Fruit fly (Drosophila melanogaster): Measurements from ENCODE around the gene CG14852.
A peak's percentile ranks its signal among the peaks of the same experiment; 100 is the strongest.

CG14852 gene

DNA sequence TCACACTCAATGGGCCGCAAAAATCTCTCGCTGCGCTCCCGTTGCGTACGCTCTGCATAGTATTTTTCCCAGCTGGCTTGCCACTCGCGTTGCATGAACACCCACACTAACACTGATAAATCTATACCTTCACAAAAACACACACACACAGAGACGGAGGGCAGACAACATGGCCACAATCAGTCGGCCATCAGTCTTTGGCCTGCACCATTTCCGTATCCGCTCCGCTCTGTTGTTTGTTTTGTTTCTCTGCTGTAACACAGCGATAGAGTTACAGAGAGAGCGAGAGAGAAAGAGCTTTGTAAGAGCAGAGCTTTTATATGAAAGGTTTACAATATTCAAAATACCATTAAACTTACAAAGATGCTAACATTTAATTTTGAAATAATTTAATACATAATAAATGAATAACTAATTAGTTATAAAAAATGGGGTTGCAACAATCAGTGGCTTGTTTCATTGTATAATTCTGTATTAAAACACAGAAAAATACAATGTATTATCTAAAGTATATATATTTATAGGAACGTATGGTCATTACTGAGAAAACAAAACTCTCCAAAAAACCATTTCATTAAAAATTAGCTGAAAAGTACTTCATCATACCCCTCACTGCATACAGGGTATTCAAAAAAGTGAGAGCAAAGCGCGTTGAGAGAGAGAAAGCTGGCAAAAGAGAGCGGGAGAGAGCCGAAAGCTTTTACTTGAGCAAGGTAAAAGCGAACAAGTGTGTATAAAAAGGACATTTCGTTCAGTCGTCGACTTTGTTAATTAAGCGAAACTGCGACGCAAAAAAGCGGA, 43.4 kb downstream of the CG14852 start, which contains the start of gene CG14853 (continued):
- TF ChIP-seq ci (GFP tag; IDR thresholded peaks at IDR 0.05) (peak; percentile 88), CG4617 (GFP tag; optimal IDR thresholded peaks at IDR 0.05; ENCODE audit: borderline replicate concordance) (peak; percentile 44), Dad (GFP tag; optimal IDR thresholded peaks at IDR 0.05) (no peak), CG9932 (GFP tag; IDR thresholded peaks at IDR 0.05) (peak; percentile 70), shn (GFP tag; optimal IDR thresholded peaks at IDR 0.05) (peak; percentile 9), vnd (GFP tag; IDR thresholded peaks at IDR 0.05; ENCODE audit: partially characterized antibody) (no peak), br (optimal IDR thresholded peaks at IDR 0.05) (no peak), CG8924 (tag; optimal IDR thresholded peaks at IDR 0.05) (peak; percentile 89), Awh (GFP tag; IDR thresholded peaks at IDR 0.05) (peak; percentile 59), CG8388 (GFP tag; optimal IDR thresholded peaks at IDR 0.05) (peak; percentile 60), Doc3 (GFP tag; IDR thresholded peaks at IDR 0.05; ENCODE audit: partially characterized antibody) (no peak), B-H1 (GFP tag; IDR thresholded peaks at IDR 0.05) (peak; percentile 71), CG7357 (GFP tag; IDR thresholded peaks at IDR 0.05) (no peak), Dfd (GFP tag; optimal IDR thresholded peaks at IDR 0.05) (no peak), CG3065 (GFP tag; optimal IDR thresholded peaks at IDR 0.05) (peak; percentile 48), gcm (GFP tag; optimal IDR thresholded peaks at IDR 0.05) (peak; percentile 71), ATbp (GFP tag; optimal IDR thresholded peaks at IDR 0.05) (peak; percentile 76), z (GFP tag; IDR thresholded peaks at IDR 0.05) (peak; percentile 12; the same call in 1 of the 3 replicates), CG17186 (GFP tag; optimal IDR thresholded peaks at IDR 0.05) (peak; percentile 40), klu (GFP tag; IDR thresholded peaks at IDR 0.05) (peak; percentile 44; the same call in 1 of the 2 replicates), Ravus (GFP tag; IDR thresholded peaks at IDR 0.05) (peak; percentile 39), CrebB (tag; optimal IDR thresholded peaks at IDR 0.05) (peak; percentile 14), CG31388 (GFP tag; optimal IDR thresholded peaks at IDR 0.05) (no peak), bowl (GFP tag; IDR thresholded peaks at IDR 0.05) (peak; percentile 61; the same call in 1 of the 2 replicates), Hey (tag; optimal IDR thresholded peaks at IDR 0.05) (peak; percentile 34), Jarid2 (GFP tag; optimal IDR thresholded peaks at IDR 0.05) (peak; percentile 23), CG11723 (GFP tag; optimal IDR thresholded peaks at IDR 0.05) (peak; percentile 30), mam (GFP tag; optimal IDR thresholded peaks at IDR 0.05) (peak; percentile 39), Bdp1 (GFP tag; optimal IDR thresholded peaks at IDR 0.05) (no peak), CG11695 (GFP tag; IDR thresholded peaks at IDR 0.05) (peak; percentile 72), CG10431 (GFP tag; optimal IDR thresholded peaks at IDR 0.05) (peak; percentile 64), Gsc (GFP tag; IDR thresholded peaks at IDR 0.05) (no peak), abd-A (tag; optimal IDR thresholded peaks at IDR 0.05) (peak; percentile 79), Poxn (GFP tag; IDR thresholded peaks at IDR 0.05) (no peak), tio (GFP tag; optimal IDR thresholded peaks at IDR 0.05) (peak; percentile 79), Lhr (GFP tag; optimal IDR thresholded peaks at IDR 0.05) (peak; percentile 22), CG14050 (GFP tag; IDR thresholded peaks at IDR 0.05) (peak; percentile 80), CG10979 (tag; optimal IDR thresholded peaks at IDR 0.05) (peak; percentile 62), NFAT (GFP tag; IDR thresholded peaks at IDR 0.05) (peak; percentile 56; the same call in 1 of the 2 replicates), CG10321 (GFP tag; IDR thresholded peaks at IDR 0.05) (no peak), kni (GFP tag; optimal IDR thresholded peaks at IDR 0.05) (peak; percentile 59), p53 (GFP tag; optimal IDR thresholded peaks at IDR 0.05) (no peak), D19A (tag; optimal IDR thresholded peaks at IDR 0.05) (peak; percentile 76), grau (tag; optimal IDR thresholded peaks at IDR 0.05) (peak; percentile 92), croc (GFP tag; conservative IDR thresholded peaks at IDR 0.05) (peak; percentile 66), CG2875 (GFP tag; optimal IDR thresholded peaks at IDR 0.05) (peak; percentile 57), dan (GFP tag; IDR thresholded peaks at IDR 0.05) (no peak), CG15269 (tag; optimal IDR thresholded peaks at IDR 0.05) (peak; percentile 91), Ada2b (GFP tag; IDR thresholded peaks at IDR 0.05) (peak; percentile 53; the same call in 1 of the 2 replicates), CG2712 (tag; optimal IDR thresholded peaks at IDR 0.05) (peak; percentile 92)

All from whole organism, embryonic.